Worm (Caenorhabditis elegans): ENCODE results near the gene F53H8.3.

F53H8.3 gene

ce11 chrX:938269-938883, at the start of gene F53H8.3:
Gene F53H8.3 (plus strand): TSS chrX:938543.
- TF ChIP-seq alr-1 (tag; optimal IDR thresholded peaks at IDR 0.05; ENCODE audit: borderline replicate concordance) (no peak), elt-2 (tag; optimal IDR thresholded peaks at IDR 0.05) (peak; percentile 87)

ce11 chrX:897948-898347, 40.4 kb upstream of the F53H8.3 start, which contains the start of gene mab-7:
Gene mab-7 (minus strand): TSS chrX:898048.
- TF ChIP-seq alr-1 (tag; optimal IDR thresholded peaks at IDR 0.05; ENCODE audit: borderline replicate concordance): no peak
- no peak for TF ChIP-seq ceh-82 (tag; optimal IDR thresholded peaks at IDR 0.05)
- no peak for TF ChIP-seq irx-1 (tag; optimal IDR thresholded peaks at IDR 0.05)
- no peak for TF ChIP-seq ces-1 (GFP tag; optimal IDR thresholded peaks at IDR 0.05)
- TF ChIP-seq lin-39 (tag; optimal IDR thresholded peaks at IDR 0.05): no peak
- no peak for TF ChIP-seq efl-3 (GFP tag; optimal IDR thresholded peaks at IDR 0.05)
- TF ChIP-seq grh-1 (GFP tag; IDR thresholded peaks at IDR 0.05): no peak
- TF ChIP-seq fkh-4 (tag; optimal IDR thresholded peaks at IDR 0.05; ENCODE audit: borderline replicate concordance): no peak
- no peak for TF ChIP-seq elt-3 (tag; optimal IDR thresholded peaks at IDR 0.05)
- no peak for TF ChIP-seq tlp-1 (tag; optimal IDR thresholded peaks at IDR 0.05)
- no peak for TF ChIP-seq ztf-11 (tag; optimal IDR thresholded peaks at IDR 0.05)
- TF ChIP-seq unc-130 (tag; optimal IDR thresholded peaks at IDR 0.05): no peak
- TF ChIP-seq lin-35 (GFP tag; optimal IDR thresholded peaks at IDR 0.05): no peak
- TF ChIP-seq nhr-90 (tag; optimal IDR thresholded peaks at IDR 0.05; ENCODE audit: poor library complexity): no peak

- TF ChIP-seq unc-30 (tag; optimal IDR thresholded peaks at IDR 0.05): no peak
- no peak for TF ChIP-seq hlh-17 (GFP tag; optimal IDR thresholded peaks at IDR 0.05; ENCODE audit: borderline replicate concordance)
- no peak for TF ChIP-seq aly-2 (tag; optimal IDR thresholded peaks at IDR 0.05)
- no peak for TF ChIP-seq xbp-1 (tag; optimal IDR thresholded peaks at IDR 0.05)
- TF ChIP-seq snu-23 (GFP tag; optimal IDR thresholded peaks at IDR 0.05): no peak
- no peak for TF ChIP-seq lir-3 (tag; optimal IDR thresholded peaks at IDR 0.05; ENCODE audit: poor library complexity)
- no peak for TF ChIP-seq ztf-11 (tag; optimal IDR thresholded peaks at IDR 0.05)
- no peak for TF ChIP-seq nhr-237 (tag; optimal IDR thresholded peaks at IDR 0.05)
- TF ChIP-seq isw-1 (GFP tag; IDR thresholded peaks at IDR 0.05): no peak
- TF ChIP-seq rnt-1 (tag; optimal IDR thresholded peaks at IDR 0.05): no peak
- TF ChIP-seq lin-13 (GFP tag; optimal IDR thresholded peaks at IDR 0.05): no peak
- TF ChIP-seq egl-13 (tag; optimal IDR thresholded peaks at IDR 0.05): no peak
- TF ChIP-seq mab-9 (GFP tag; IDR thresholded peaks at IDR 0.05): no peak
- no peak for TF ChIP-seq ets-5 (GFP tag; IDR thresholded peaks at IDR 0.05)
- TF ChIP-seq Y116A8C.19 (tag; optimal IDR thresholded peaks at IDR 0.05; ENCODE audit: borderline replicate concordance): no peak
- TF ChIP-seq ceh-8 (GFP tag; optimal IDR thresholded peaks at IDR 0.05): no peak
- no peak for TF ChIP-seq nhr-11 (tag; optimal IDR thresholded peaks at IDR 0.05)
- no peak for TF ChIP-seq fkh-10 (GFP tag; optimal IDR thresholded peaks at IDR 0.05)
These were observed 35.8 kb upstream of the F53H8.3 start, which contains the start of gene ZC13.10 for ce11 chrX:902512-902911. Gene ZC13.10 (minus strand): TSS chrX:902612.

- TF ChIP-seq dsc-1 (tag; optimal IDR thresholded peaks at IDR 0.05): peak; percentile 43
- TF ChIP-seq Y116A8C.19 (tag; optimal IDR thresholded peaks at IDR 0.05; ENCODE audit: borderline replicate concordance): no peak
- TF ChIP-seq lin-35 (GFP tag; optimal IDR thresholded peaks at IDR 0.05): peak in 1 of 2 experiments; percentile 2
- TF ChIP-seq sox-4 (tag; optimal IDR thresholded peaks at IDR 0.05): no peak
- peak in 1 of 3 experiments; percentile 28 for TF ChIP-seq ceh-82 (tag; optimal IDR thresholded peaks at IDR 0.05)
- TF ChIP-seq nhr-71 (tag; optimal IDR thresholded peaks at IDR 0.05): peak; percentile 53
- no peak for TF ChIP-seq nhr-11 (tag; optimal IDR thresholded peaks at IDR 0.05)
- TF ChIP-seq isw-1 (GFP tag; IDR thresholded peaks at IDR 0.05): 0 out of 2 replicates have a peak, but pooled peaks have one; percentile 14
- TF ChIP-seq zip-4 (GFP tag; optimal IDR thresholded peaks at IDR 0.05): no peak
- TF ChIP-seq pax-3 (tag; optimal IDR thresholded peaks at IDR 0.05): peak; percentile 27
- peak; percentile 79 for TF ChIP-seq lin-14 (GFP tag; optimal IDR thresholded peaks at IDR 0.05)
- TF ChIP-seq swsn-7 (tag; optimal IDR thresholded peaks at IDR 0.05): peak; percentile 45
- peak; percentile 78 for TF ChIP-seq fkh-8 (tag; optimal IDR thresholded peaks at IDR 0.05)
- TF ChIP-seq pag-3 (tag; optimal IDR thresholded peaks at IDR 0.05; ENCODE audit: borderline replicate concordance, insufficient read depth): no peak
- no peak for TF ChIP-seq hlh-4 (tag; optimal IDR thresholded peaks at IDR 0.05)
- no peak for TF ChIP-seq nhr-90 (tag; optimal IDR thresholded peaks at IDR 0.05; ENCODE audit: poor library complexity)
- TF ChIP-seq fkh-10 (GFP tag; optimal IDR thresholded peaks at IDR 0.05): peak; percentile 6
- peak; percentile 76 for TF ChIP-seq egl-13 (tag; optimal IDR thresholded peaks at IDR 0.05)
- no peak for TF ChIP-seq hpl-2 (GFP tag; optimal IDR thresholded peaks at IDR 0.05)
- TF ChIP-seq aly-2 (tag; optimal IDR thresholded peaks at IDR 0.05): no peak
- peak; percentile 34 for TF ChIP-seq snu-23 (GFP tag; optimal IDR thresholded peaks at IDR 0.05)
- TF ChIP-seq skn-1 (tag; optimal IDR thresholded peaks at IDR 0.05): peak; percentile 9
These were observed 28.0 kb upstream of the F53H8.3 start for ce11 chrX:910337-910736.

All from whole organism, L1 larva.